Fruit fly (Drosophila melanogaster) whole organism, pupa: ENCODE results near the gene HP1D3csd.

Experiments
- CG10348 ChIP-seq: fragments of 200-800 bp; sonication (Bioruptor generic); IDR thresholded peaks from 2 replicates; pipeline ENCODE4 v1.3.6; 2022; ENCODE audit warnings: missing biosample characterization, missing genetic modification characterization
- CG12605 ChIP-seq: fragments of 200-800 bp; sonication (Bioruptor generic); IDR thresholded peaks from 2 replicates; pipeline ENCODE4 v1.3.6; 2022; ENCODE audit warnings: missing biosample characterization, missing genetic modification characterization
- CG13204 ChIP-seq: fragments of 200-800 bp; sonication (Bioruptor generic); optimal IDR thresholded peaks from 2 replicates; lab custom pipeline; 2018; ENCODE audit warnings: missing biosample characterization, mild to moderate bottlenecking, missing genetic modification characterization, moderate library complexity
- CG14655 ChIP-seq: fragments of 200-800 bp; sonication (Bioruptor generic); optimal IDR thresholded peaks from 3 replicates; lab custom pipeline; 2017; ENCODE audit warnings: mild to moderate bottlenecking, missing biosample characterization, missing genetic modification reagents, missing genetic modification characterization
- CG15710 ChIP-seq: fragments of 200-800 bp; sonication (Bioruptor generic); optimal IDR thresholded peaks from 2 replicates; lab custom pipeline; 2018; ENCODE audit warnings: missing biosample characterization, mild to moderate bottlenecking, missing genetic modification characterization, moderate library complexity
- CG17806 ChIP-seq: fragments of 200-800 bp; sonication (Bioruptor generic); optimal IDR thresholded peaks from 2 replicates; lab custom pipeline; 2018; ENCODE audit warnings: missing biosample characterization, mild to moderate bottlenecking, missing genetic modification characterization, moderate library complexity
- CG32121 ChIP-seq: fragments of 200-800 bp; sonication (Bioruptor generic); IDR thresholded peaks from 2 replicates; pipeline ENCODE4 v1.3.6; 2022; ENCODE audit warnings: missing biosample characterization, missing genetic modification characterization
- CG34367 ChIP-seq: fragments of 200-800 bp; sonication (Bioruptor generic); optimal IDR thresholded peaks from 2 replicates; lab custom pipeline; 2018; ENCODE audit warnings: missing biosample characterization, mild to moderate bottlenecking, missing genetic modification characterization
- CG4496 ChIP-seq: fragments of 200-800 bp; sonication (Bioruptor generic); IDR thresholded peaks from 3 replicates; pipeline ENCODE4 v1.3.6; 2022; ENCODE audit warnings: missing biosample characterization, missing genetic modification characterization
- CG8159 ChIP-seq: fragments of 200-800 bp; sonication (Bioruptor generic); optimal IDR thresholded peaks from 3 replicates; lab custom pipeline; 2018; ENCODE audit warnings: missing biosample characterization, mild to moderate bottlenecking, missing genetic modification characterization, moderate library complexity
- CG8301 ChIP-seq: fragments of 200-800 bp; sonication (Bioruptor generic); optimal IDR thresholded peaks from 2 replicates; lab custom pipeline; 2018; ENCODE audit warnings: missing biosample characterization, mild to moderate bottlenecking, missing genetic modification characterization
- CG9948 ChIP-seq: fragments of 200-800 bp; sonication (Bioruptor generic); optimal IDR thresholded peaks from 2 replicates; lab custom pipeline; 2018; ENCODE audit warnings: missing biosample characterization, mild to moderate bottlenecking, missing genetic modification characterization, moderate library complexity
- D1 ChIP-seq: fragments of 200-800 bp; sonication (Bioruptor generic); optimal IDR thresholded peaks from 2 replicates; lab custom pipeline; 2018; ENCODE audit warnings: missing biosample characterization, mild to moderate bottlenecking, missing genetic modification characterization, moderate library complexity
- EcR ChIP-seq: fragments of 200-800 bp; sonication (Bioruptor generic); optimal IDR thresholded peaks from 3 replicates; lab custom pipeline; 2019; ENCODE audit warnings: missing biosample characterization, missing genetic modification characterization, mild to moderate bottlenecking, moderate library complexity, missing genetic modification reagents
- Ets98B ChIP-seq: fragments of 200-800 bp; sonication (Bioruptor generic); IDR thresholded peaks from 2 replicates; pipeline ENCODE4 v1.3.6; 2022; ENCODE audit warnings: missing biosample characterization, missing genetic modification characterization
- Pif1A ChIP-seq: fragments of 200-800 bp; sonication (Bioruptor generic); optimal IDR thresholded peaks from 3 replicates; lab custom pipeline; 2016; ENCODE audit warnings: missing biosample characterization, missing genetic modification characterization
- Pif1B ChIP-seq: fragments of 200-800 bp; sonication (Bioruptor generic); optimal IDR thresholded peaks from 3 replicates; lab custom pipeline; 2016; ENCODE audit warnings: missing biosample characterization, missing genetic modification characterization
- Snoo ChIP-seq: fragments of 200-800 bp; sonication (Bioruptor generic); optimal IDR thresholded peaks from 3 replicates; lab custom pipeline; 2017; ENCODE audit warnings: missing biosample characterization, mild to moderate bottlenecking, missing genetic modification characterization, inconsistent platforms
- fd96Ca ChIP-seq: fragments of 200-800 bp; sonication (Bioruptor generic); IDR thresholded peaks from 3 replicates; pipeline ENCODE4 v1.3.6; 2022; ENCODE audit warnings: missing biosample characterization, missing genetic modification characterization
- gl ChIP-seq: fragments of 200-800 bp; sonication (Bioruptor generic); optimal IDR thresholded peaks from 2 replicates; lab custom pipeline; 2018; ENCODE audit warnings: missing biosample characterization, mild to moderate bottlenecking, missing genetic modification characterization
- rn ChIP-seq: fragments of 200-800 bp; sonication (Bioruptor generic); IDR thresholded peaks from 2 replicates; pipeline ENCODE4 v1.3.6; 2022; ENCODE audit warnings: missing biosample characterization, missing genetic modification characterization

Gene HP1D3csd

dm6 chrX:19179696-19180255, 10.2 kb upstream of the HP1D3csd start, which contains the start of the genes CG7556 and CG7453:
Gene CG7556 (minus strand): TSS chrX:19179830.
Gene CG7453 (plus strand): TSS chrX:19180173.
- TF ChIP-seq CG8301 (tag; lab: Kevin White, UChicago) (peak; percentile 48), CG4496 (GFP tag; lab: Robert Waterston, UW) (peak; percentile 40; the same call in 1 of the 3 replicates), CG15710 (tag; lab: Kevin White, UChicago) (peak; percentile 67), EcR (GFP tag; lab: Kevin White, UChicago) (no peak), CG12605 (GFP tag; lab: Robert Waterston, UW) (no peak), CG13204 (no peak), CG34367 (tag; lab: Kevin White, UChicago) (peak; percentile 64), Ets98B (0 out of 2 replicates have a peak, but pooled peaks have one; percentile 28), Snoo (tag; lab: Kevin White, UChicago) (peak; percentile 51), CG32121 (GFP tag; lab: Robert Waterston, UW) (peak; percentile 37; the same call in 1 of the 2 replicates), CG9948 (peak; percentile 59), CG14655 (peak; percentile 69), fd96Ca (GFP tag; lab: Robert Waterston, UW) (0 out of 3 replicates have a peak, but pooled peaks have one; percentile 45), gl (tag; lab: Kevin White, UChicago) (no peak), Pif1B (GFP tag; lab: Kevin White, UChicago) (no peak), Pif1A (GFP tag; lab: Kevin White, UChicago) (no peak), rn (no peak), D1 (no peak), CG17806 (peak; percentile 59), CG8159 (tag; lab: Kevin White, UChicago) (peak; percentile 74), CG10348 (no peak)

dm6 chrX:19183121-19183520, 6.9 kb upstream of the HP1D3csd start, which contains the start of gene CG33253:
Gene CG33253 (plus strand): TSS chrX:19183421.
- TF ChIP-seq EcR (GFP tag; lab: Kevin White, UChicago) (no peak), CG14655 (no peak), CG32121 (GFP tag; lab: Robert Waterston, UW) (no peak), Snoo (tag; lab: Kevin White, UChicago) (no peak), rn (no peak), CG15710 (tag; lab: Kevin White, UChicago) (no peak), Ets98B (no peak)

- TF ChIP-seq Ets98B = peak; percentile 80
- TF ChIP-seq rn = peak; percentile 42; the same call in 1 of the 2 replicates
- TF ChIP-seq CG13204 = peak; percentile 65
- TF ChIP-seq CG34367 (tag; lab: Kevin White, UChicago) = peak; percentile 73
- peak; percentile 70 for TF ChIP-seq CG8159 (tag; lab: Kevin White, UChicago)
- peak; percentile 49 for TF ChIP-seq gl (tag; lab: Kevin White, UChicago)
- TF ChIP-seq CG8301 (tag; lab: Kevin White, UChicago) = peak; percentile 54
- TF ChIP-seq CG4496 (GFP tag; lab: Robert Waterston, UW) = peak; percentile 84
- TF ChIP-seq EcR (GFP tag; lab: Kevin White, UChicago) = peak; percentile 72
- TF ChIP-seq CG9948 = peak; percentile 62
- TF ChIP-seq CG15710 (tag; lab: Kevin White, UChicago) = peak; percentile 81
- TF ChIP-seq Pif1B (GFP tag; lab: Kevin White, UChicago) = peak; percentile 62
- peak; percentile 13 for TF ChIP-seq D1
- TF ChIP-seq CG32121 (GFP tag; lab: Robert Waterston, UW) = peak; percentile 72
- TF ChIP-seq CG12605 (GFP tag; lab: Robert Waterston, UW) = peak; percentile 69
- TF ChIP-seq CG10348 = no peak
- peak; percentile 80 for TF ChIP-seq Snoo (tag; lab: Kevin White, UChicago)
- peak; percentile 85; the same call in 2 of the 3 replicates for TF ChIP-seq fd96Ca (GFP tag; lab: Robert Waterston, UW)
- TF ChIP-seq CG14655 = no peak
- peak; percentile 75 for TF ChIP-seq Pif1A (GFP tag; lab: Kevin White, UChicago)
- TF ChIP-seq CG17806 = peak; percentile 65
Observed at dm6 chrX:19187624-19188085, 2.4 kb upstream of the HP1D3csd start, which contains the start of gene Mec2. Gene Mec2 (plus strand): TSS chrX:19188035.

- TF ChIP-seq CG32121 (GFP tag; lab: Robert Waterston, UW) (no peak), CG14655 (no peak), Ets98B (no peak), CG4496 (GFP tag; lab: Robert Waterston, UW) (no peak), rn (no peak), gl (tag; lab: Kevin White, UChicago) (no peak), CG13204 (no peak), CG34367 (tag; lab: Kevin White, UChicago) (no peak), CG12605 (GFP tag; lab: Robert Waterston, UW) (no peak)
- TF ChIP-seq, all 21 proteins: peak for 0
Observed at dm6 chrX:19191050-19191449, 1.0 kb downstream of the HP1D3csd start.

- TF ChIP-seq Snoo (tag; lab: Kevin White, UChicago) (no peak), CG8159 (tag; lab: Kevin White, UChicago) (no peak), CG32121 (GFP tag; lab: Robert Waterston, UW) (no peak), CG14655 (no peak), Pif1A (GFP tag; lab: Kevin White, UChicago) (no peak), Pif1B (GFP tag; lab: Kevin White, UChicago) (no peak), CG4496 (GFP tag; lab: Robert Waterston, UW) (no peak), CG9948 (no peak), Ets98B (no peak), rn (no peak)
Observed at dm6 chrX:19191597-19191996, 1.6 kb downstream of the HP1D3csd start.

- no peak for TF ChIP-seq rn
- TF ChIP-seq EcR (GFP tag; lab: Kevin White, UChicago) = peak; percentile 18
Observed at dm6 chrX:19193336-19193735, 3.3 kb downstream of the HP1D3csd start, which contains the start of the genes CG7914 and CG14194. Gene CG7914 (minus strand): TSS chrX:19193448. Gene CG14194 (plus strand): TSS chrX:19193555.
